Worm (Caenorhabditis elegans): ENCODE results near the gene haf-2.

haf-2 gene

ce11 chrII:7397273-7397840 lies 41.1 kb upstream of the haf-2 start:
- TF ChIP-seq rnt-1 (tag; optimal IDR thresholded peaks at IDR 0.05): peak; percentile 43
- TF ChIP-seq lin-35 (GFP tag; optimal IDR thresholded peaks at IDR 0.05): peak in 1 of 2 experiments; percentile 60
- TF ChIP-seq nhr-90 (tag; optimal IDR thresholded peaks at IDR 0.05; ENCODE audit: poor library complexity): peak; percentile 8
- TF ChIP-seq nhr-11 (tag; optimal IDR thresholded peaks at IDR 0.05): no peak
- TF ChIP-seq hpl-2 (GFP tag; optimal IDR thresholded peaks at IDR 0.05): no peak
- TF ChIP-seq nhr-12 (tag; optimal IDR thresholded peaks at IDR 0.05): no peak
- TF ChIP-seq efl-1 (optimal IDR thresholded peaks at IDR 0.05): peak; percentile 29 to 52
- TF ChIP-seq efl-1 (GFP tag; optimal IDR thresholded peaks at IDR 0.05 in 1 of 2): peak; percentile 55 to 96
- TF ChIP-seq ztf-11 (tag; optimal IDR thresholded peaks at IDR 0.05): no peak
- peak; percentile 63 for TF ChIP-seq nhr-85 (tag)
- no peak for TF ChIP-seq pax-3 (tag; optimal IDR thresholded peaks at IDR 0.05)
- peak; percentile 0 for TF ChIP-seq blmp-1 (tag; optimal IDR thresholded peaks at IDR 0.05)
- TF ChIP-seq nhr-28 (tag; optimal IDR thresholded peaks at IDR 0.05): no peak
- no peak for TF ChIP-seq irx-1 (tag; optimal IDR thresholded peaks at IDR 0.05)
- TF ChIP-seq nhr-20 (tag; optimal IDR thresholded peaks at IDR 0.05): no peak
- peak in 2 of 3 experiments; percentile 40 to 49 for TF ChIP-seq dpl-1 (GFP tag; optimal IDR thresholded peaks at IDR 0.05)
- no peak for TF ChIP-seq vab-15 (tag; optimal IDR thresholded peaks at IDR 0.05)
- no peak for TF ChIP-seq C16A3.4 (tag; optimal IDR thresholded peaks at IDR 0.05)

- TF ChIP-seq ztf-11 (tag; optimal IDR thresholded peaks at IDR 0.05): no peak
- TF ChIP-seq zip-4 (GFP tag; optimal IDR thresholded peaks at IDR 0.05): no peak
- TF ChIP-seq nhr-19 (GFP tag; conservative IDR thresholded peaks at IDR 0.05): no peak
- no peak for TF ChIP-seq sup-37 (GFP tag; optimal IDR thresholded peaks at IDR 0.05)
- TF ChIP-seq fos-1 (tag; optimal IDR thresholded peaks at IDR 0.05): no peak
- no peak for TF ChIP-seq aha-1 (tag; optimal IDR thresholded peaks at IDR 0.05)
- TF ChIP-seq snu-23 (GFP tag; optimal IDR thresholded peaks at IDR 0.05): no peak
- no peak for TF ChIP-seq ces-1 (GFP tag; optimal IDR thresholded peaks at IDR 0.05)
- TF ChIP-seq mep-1 (tag; optimal IDR thresholded peaks at IDR 0.05): no peak
Observed at ce11 chrII:7396081-7396480, 39.9 kb upstream of the haf-2 start.

ce11 chrII:7394690-7395054 lies 38.4 kb upstream of the haf-2 start, which contains the start of gene bath-44:
Gene bath-44 (plus strand): TSS chrII:7394955.
- TF ChIP-seq efl-1 (optimal IDR thresholded peaks at IDR 0.05): no peak
- TF ChIP-seq efl-1 (GFP tag; optimal IDR thresholded peaks at IDR 0.05 in 1 of 2): peak in 1 of 2 experiments; percentile 62
- TF ChIP-seq ceh-82 (tag; optimal IDR thresholded peaks at IDR 0.05): no peak

- TF ChIP-seq pqm-1 (tag; optimal IDR thresholded peaks at IDR 0.05): no peak
- peak in 1 of 2 experiments; percentile 9 for TF ChIP-seq mdl-1 (tag; optimal IDR thresholded peaks at IDR 0.05)
- TF ChIP-seq lin-35 (GFP tag; optimal IDR thresholded peaks at IDR 0.05): peak in 1 of 2 experiments; percentile 19
- no peak for TF ChIP-seq efl-1 (optimal IDR thresholded peaks at IDR 0.05)
- TF ChIP-seq efl-1 (GFP tag; optimal IDR thresholded peaks at IDR 0.05 in 1 of 2): no peak
- TF ChIP-seq nhr-90 (tag; optimal IDR thresholded peaks at IDR 0.05; ENCODE audit: poor library complexity): no peak
- peak; percentile 21 for TF ChIP-seq blmp-1 (tag; optimal IDR thresholded peaks at IDR 0.05)
- no peak for TF ChIP-seq egl-27 (tag; optimal IDR thresholded peaks at IDR 0.05)
- no peak for TF ChIP-seq ceh-90 (tag; optimal IDR thresholded peaks at IDR 0.05)
- TF ChIP-seq alr-1 (tag; optimal IDR thresholded peaks at IDR 0.05; ENCODE audit: borderline replicate concordance): no peak
- no peak for TF ChIP-seq nhr-76 (tag; optimal IDR thresholded peaks at IDR 0.05)
- no peak for TF ChIP-seq sup-37 (GFP tag; optimal IDR thresholded peaks at IDR 0.05)
- no peak for TF ChIP-seq dpl-1 (GFP tag; optimal IDR thresholded peaks at IDR 0.05)
- no peak for TF ChIP-seq snpc-4 (tag; optimal IDR thresholded peaks at IDR 0.05)
- TF ChIP-seq nhr-20 (tag; optimal IDR thresholded peaks at IDR 0.05): peak; percentile 3
- TF ChIP-seq nhr-84 (tag; optimal IDR thresholded peaks at IDR 0.05): no peak
- no peak for TF ChIP-seq unc-98 (GFP tag; IDR thresholded peaks at IDR 0.05)
- peak; percentile 15 for TF ChIP-seq nhr-71 (tag; optimal IDR thresholded peaks at IDR 0.05)
- TF ChIP-seq ceh-63 (GFP tag; optimal IDR thresholded peaks at IDR 0.05): no peak
- peak; percentile 5 for TF ChIP-seq snu-23 (GFP tag; optimal IDR thresholded peaks at IDR 0.05)
- TF ChIP-seq nhr-28 (tag; optimal IDR thresholded peaks at IDR 0.05): no peak
- TF ChIP-seq ceh-82 (tag; optimal IDR thresholded peaks at IDR 0.05): no peak
- TF ChIP-seq xbp-1 (tag; optimal IDR thresholded peaks at IDR 0.05): no peak
- no peak for TF ChIP-seq C16A3.4 (tag; optimal IDR thresholded peaks at IDR 0.05)
- TF ChIP-seq C34B4.2 (tag; optimal IDR thresholded peaks at IDR 0.05): no peak
- TF ChIP-seq hlh-4 (tag; optimal IDR thresholded peaks at IDR 0.05): no peak
- TF ChIP-seq mep-1 (tag; optimal IDR thresholded peaks at IDR 0.05): peak; percentile 30
- peak; percentile 65 for TF ChIP-seq lin-14 (GFP tag; optimal IDR thresholded peaks at IDR 0.05)
- TF ChIP-seq elt-2 (tag; optimal IDR thresholded peaks at IDR 0.05): no peak
- TF ChIP-seq nhr-19 (GFP tag; conservative IDR thresholded peaks at IDR 0.05): no peak
- no peak for TF ChIP-seq nhr-12 (tag; optimal IDR thresholded peaks at IDR 0.05)
Observed at ce11 chrII:7393922-7394689, 37.9 kb upstream of the haf-2 start.

Measured in whole organism, L1 larva.